Worm (Caenorhabditis elegans): Measurements from ENCODE around the gene F44A6.5.

The F44A6.5 gene

ce11 chrX:10194327-10195096, 24.2 kb downstream of the F44A6.5 start, which contains the start of gene myrf-2:
Gene myrf-2, minus strand, starts transcription at chrX:10194377.
- peak; percentile 43; the same call in 1 of the 2 replicates for TF ChIP-seq cebp-1 (GFP tag; IDR thresholded peaks at IDR 0.05)
- peak; percentile 88 for TF ChIP-seq cebp-1 (tag; optimal IDR thresholded peaks at IDR 0.05)
- TF ChIP-seq repo-1 (tag; optimal IDR thresholded peaks at IDR 0.05), result no peak

ce11 chrX:10189805-10190204, 28.9 kb downstream of the F44A6.5 start:
- TF ChIP-seq akir-1 (GFP tag; optimal IDR thresholded peaks at IDR 0.05) (no peak), Y79H2A.3 (GFP tag; conservative IDR thresholded peaks at IDR 0.05) (no peak), attf-6 (GFP tag; IDR thresholded peaks at IDR 0.05) (no peak)

- TF ChIP-seq C17E4.6 (GFP tag; IDR thresholded peaks at IDR 0.05) (no peak), nhr-90 (tag; optimal IDR thresholded peaks at IDR 0.05) (no peak), attf-3 (GFP tag; conservative IDR thresholded peaks at IDR 0.05) (no peak), unc-62 (GFP tag; optimal IDR thresholded peaks at IDR 0.05) (no peak), nfyb-1 (GFP tag; IDR thresholded peaks at IDR 0.05) (no peak), ztf-25 (GFP tag; IDR thresholded peaks at IDR 0.05) (no peak), ztf-3 (GFP tag; optimal IDR thresholded peaks at IDR 0.05) (no peak), F10E7.11 (tag; optimal IDR thresholded peaks at IDR 0.05) (no peak), lin-40 (tag; optimal IDR thresholded peaks at IDR 0.05) (no peak), Y56A3A.18 (GFP tag; IDR thresholded peaks at IDR 0.05) (no peak)
Observed at ce11 chrX:10189244-10189643, 29.5 kb downstream of the F44A6.5 start.

- TF ChIP-seq rcor-1 (GFP tag; IDR thresholded peaks at IDR 0.05) (no peak), Y53F4B.3 (GFP tag; IDR thresholded peaks at IDR 0.05) (no peak), madf-3 (GFP tag; IDR thresholded peaks at IDR 0.05) (no peak), lin-26 (GFP tag; IDR thresholded peaks at IDR 0.05) (peak; percentile 62; the same call in 1 of the 2 replicates), nfya-1 (tag; optimal IDR thresholded peaks at IDR 0.05; ENCODE audit: borderline replicate concordance, insufficient read depth) (no peak), hrde-1 (tag; optimal IDR thresholded peaks at IDR 0.05; ENCODE audit: borderline replicate concordance) (no peak), snpc-3.4 (tag; optimal IDR thresholded peaks at IDR 0.05) (no peak), mxl-1 (tag; optimal IDR thresholded peaks at IDR 0.05) (no peak), madf-8 (GFP tag; conservative IDR thresholded peaks at IDR 0.05) (no peak), gei-17 (GFP tag; optimal IDR thresholded peaks at IDR 0.05) (peak; percentile 18), bed-1 (GFP tag; IDR thresholded peaks at IDR 0.05) (no peak), zfh-2 (GFP tag; conservative IDR thresholded peaks at IDR 0.05) (peak; percentile 98), hsf-1 (GFP tag; IDR thresholded peaks at IDR 0.05) (no peak), nhr-179 (tag; optimal IDR thresholded peaks at IDR 0.05) (no peak), ztf-3 (GFP tag; optimal IDR thresholded peaks at IDR 0.05) (no peak), lin-35 (GFP tag; optimal IDR thresholded peaks at IDR 0.05) (peak in 1 of 3 experiments; percentile 71), tbx-9 (tag; optimal IDR thresholded peaks at IDR 0.05; ENCODE audit: borderline replicate concordance) (no peak), akir-1 (GFP tag; optimal IDR thresholded peaks at IDR 0.05) (no peak), D2030.7 (GFP tag; IDR thresholded peaks at IDR 0.05) (no peak), cebp-2 (GFP tag; IDR thresholded peaks at IDR 0.05) (no peak), pbrm-1 (GFP tag; IDR thresholded peaks at IDR 0.05) (peak; percentile 49; the same call in 1 of the 2 replicates), lsy-27 (tag; optimal IDR thresholded peaks at IDR 0.05; ENCODE audit: borderline replicate concordance, insufficient read depth) (no peak), nhr-120 (GFP tag; IDR thresholded peaks at IDR 0.05) (no peak), let-526 (GFP tag; IDR thresholded peaks at IDR 0.05) (peak; percentile 49; the same call in 1 of the 2 replicates), ccch-3 (GFP tag; optimal IDR thresholded peaks at IDR 0.05) (no peak), nfya-2 (GFP tag; IDR thresholded peaks at IDR 0.05) (no peak), ceh-79 (tag; optimal IDR thresholded peaks at IDR 0.05) (no peak), B0336.3 (GFP tag; IDR thresholded peaks at IDR 0.05) (no peak; the same call in 1 of the 2 replicates), ceh-100 (GFP tag; IDR thresholded peaks at IDR 0.05) (no peak)
Observed at ce11 chrX:10188493-10188895, 30.2 kb downstream of the F44A6.5 start.
